Worm (Caenorhabditis elegans) whole organism, L1 larva: ENCODE data around the gene prx-6.

Experiments used
- C04F5.9 ChIP-seq: sonication (generic microtip); optimal IDR thresholded peaks from 2 replicates; lab custom pipeline; 2016; ENCODE audit warnings: missing genetic modification characterization, missing compliant biosample characterization
- C34B4.2 ChIP-seq: sonication (generic microtip); optimal IDR thresholded peaks from 2 replicates; lab custom pipeline; 2017; ENCODE audit warnings: mild to moderate bottlenecking, missing genetic modification characterization, missing compliant biosample characterization
- alr-1 ChIP-seq: fragments of 200-800 bp; sonication (Bioruptor generic); optimal IDR thresholded peaks from 2 replicates; lab custom pipeline; 2018; ENCODE audit warnings: borderline replicate concordance, mild to moderate bottlenecking, missing genetic modification characterization, missing compliant biosample characterization
- blmp-1 ChIP-seq: fragments of 150-350 bp; optimal IDR thresholded peaks from 2 replicates; lab custom pipeline; 2014; ENCODE audit warnings: missing biosample characterization, missing genetic modification characterization
- ceh-8 ChIP-seq: fragments of 200-800 bp; sonication (Bioruptor generic); optimal IDR thresholded peaks from 2 replicates; lab custom pipeline; 2018; ENCODE audit warnings: mild to moderate bottlenecking, missing genetic modification characterization, moderate library complexity, missing compliant biosample characterization
- ceh-88 ChIP-seq: fragments of 200-800 bp; sonication (Bioruptor generic); IDR thresholded peaks from 2 replicates; pipeline ENCODE4 v1.3.6; 2022; ENCODE audit warnings: missing genetic modification characterization, missing compliant biosample characterization
- dpl-1 ChIP-seq, 3 experiments: fragments of 150-350 bp in 2 of 3; sonication (generic microtip) in 1 of 3; optimal IDR thresholded peaks; 2 replicates each; lab custom pipeline; 2014 to 2017; ENCODE audit warnings: missing biosample characterization in 3 of 3, missing genetic modification characterization in 3 of 3, missing genetic modification reagents in 3 of 3
- efl-1 ChIP-seq, 4 experiments: fragments of 150-350 bp; optimal IDR thresholded peaks in 3 of 4; peaks in 1 of 4; 1 replicate in 1 of 4; 2 replicates in 3 of 4; lab custom pipeline; 2014; ENCODE audit warnings: missing biosample characterization in 2 of 4, missing genetic modification characterization in 2 of 4, missing genetic modification reagents in 2 of 4
- efl-3 ChIP-seq: fragments of 200-800 bp; sonication (Bioruptor generic); optimal IDR thresholded peaks from 2 replicates; lab custom pipeline; 2018; ENCODE audit warnings: mild to moderate bottlenecking, missing genetic modification characterization, missing compliant biosample characterization
- egl-13 ChIP-seq: sonication (generic microtip); optimal IDR thresholded peaks from 2 replicates; lab custom pipeline; 2016; ENCODE audit warnings: missing genotype, missing genetic modification reagents, missing genetic modification characterization, missing compliant biosample characterization
- egl-27 ChIP-seq, 2 experiments: fragments of 150-350 bp in 1 of 2; sonication (generic microtip); optimal IDR thresholded peaks; 3 replicates each; lab custom pipeline; 2017 to 2018; ENCODE audit warnings: missing biosample characterization in 2 of 2, missing genetic modification characterization in 2 of 2, missing genetic modification reagents in 2 of 2
- elt-2 ChIP-seq: sonication (generic microtip); optimal IDR thresholded peaks from 2 replicates; lab custom pipeline; 2016; ENCODE audit warnings: missing genetic modification characterization, mild to moderate bottlenecking, inconsistent platforms, missing compliant biosample characterization, missing genetic modification reagents
- elt-3 ChIP-seq, 6 experiments: fragments of 150-350 bp in 1 of 6; sonication (generic microtip); optimal IDR thresholded peaks; 2 replicates each; lab custom pipeline; 2017 to 2018; ENCODE audit warnings: missing biosample characterization in 6 of 6, missing genetic modification characterization in 6 of 6, inconsistent platforms in 1 of 6
- fkh-4 ChIP-seq: sonication (generic microtip); optimal IDR thresholded peaks from 2 replicates; lab custom pipeline; 2016; ENCODE audit warnings: missing compliant biosample characterization, missing genetic modification characterization, borderline replicate concordance
- fkh-8 ChIP-seq: sonication (generic microtip); optimal IDR thresholded peaks from 2 replicates; lab custom pipeline; 2016; ENCODE audit warnings: mild to moderate bottlenecking, missing genetic modification characterization, missing compliant biosample characterization
- fos-1 ChIP-seq: fragments of 150-350 bp; optimal IDR thresholded peaks from 2 replicates; lab custom pipeline; 2014; ENCODE audit warnings: missing biosample characterization, missing genetic modification characterization
- hlh-17 ChIP-seq: fragments of 200-800 bp; sonication (Bioruptor generic); optimal IDR thresholded peaks from 2 replicates; lab custom pipeline; 2018; ENCODE audit warnings: missing genetic modification characterization, mild to moderate bottlenecking, missing compliant biosample characterization, moderate library complexity, borderline replicate concordance
- jun-1 ChIP-seq: fragments of 150-350 bp; optimal IDR thresholded peaks from 2 replicates; lab custom pipeline; 2014; ENCODE audit warnings: missing biosample characterization, missing genetic modification reagents, missing genetic modification characterization
- lin-14 ChIP-seq: fragments of 200-800 bp; sonication (Bioruptor generic); optimal IDR thresholded peaks from 2 replicates; lab custom pipeline; 2018; ENCODE audit warnings: mild to moderate bottlenecking, missing genetic modification characterization, moderate library complexity, missing compliant biosample characterization
- lin-35 ChIP-seq, 2 experiments: fragments of 150-350 bp; optimal IDR thresholded peaks; 2 replicates each; lab custom pipeline; 2014; ENCODE audit warnings: missing biosample characterization in 2 of 2, missing genetic modification characterization in 2 of 2, missing genetic modification reagents in 2 of 2
- lin-39 ChIP-seq: fragments of 150-350 bp; optimal IDR thresholded peaks from 2 replicates; lab custom pipeline; 2014; ENCODE audit warnings: missing biosample characterization, missing genetic modification reagents, missing genetic modification characterization
- lir-3 ChIP-seq: sonication (generic microtip); optimal IDR thresholded peaks from 2 replicates; lab custom pipeline; 2016; ENCODE audit warnings: mild to moderate bottlenecking, missing genetic modification characterization, moderate library complexity, missing compliant biosample characterization; ENCODE audit not compliant: poor library complexity
- mab-9 ChIP-seq: fragments of 200-800 bp; sonication (Bioruptor generic); IDR thresholded peaks from 2 replicates; pipeline ENCODE4 v1.3.6; 2022; ENCODE audit warnings: missing genetic modification reagents, missing genetic modification characterization, missing compliant biosample characterization
- mef-2 ChIP-seq: fragments of 150-350 bp; optimal IDR thresholded peaks from 2 replicates; lab custom pipeline; 2014; ENCODE audit warnings: missing biosample characterization, missing genetic modification characterization
- mep-1 ChIP-seq: fragments of 150-350 bp; optimal IDR thresholded peaks from 2 replicates; lab custom pipeline; 2014; ENCODE audit warnings: missing biosample characterization, missing genetic modification characterization
- nhr-11 ChIP-seq: fragments of 150-350 bp; optimal IDR thresholded peaks from 2 replicates; lab custom pipeline; 2014; ENCODE audit warnings: missing biosample characterization, missing genetic modification characterization
- nhr-19 ChIP-seq: fragments of 200-800 bp; sonication (Bioruptor generic); conservative IDR thresholded peaks from 2 replicates; pipeline ENCODE4 v1.3.6; 2022; ENCODE audit warnings: missing genetic modification characterization, missing compliant biosample characterization
- nhr-20 ChIP-seq: sonication (generic microtip); optimal IDR thresholded peaks from 2 replicates; lab custom pipeline; 2016; ENCODE audit warnings: mild to moderate bottlenecking, missing genetic modification characterization, missing compliant biosample characterization
- nhr-71 ChIP-seq: sonication (generic microtip); optimal IDR thresholded peaks from 2 replicates; lab custom pipeline; 2016; ENCODE audit warnings: mild to moderate bottlenecking, missing genetic modification characterization, moderate library complexity, missing compliant biosample characterization
- nhr-77 ChIP-seq: fragments of 150-350 bp; optimal IDR thresholded peaks from 2 replicates; lab custom pipeline; 2014; ENCODE audit warnings: missing biosample characterization, missing genetic modification characterization
- nhr-85 ChIP-seq: sonication (generic microtip); peaks from one replicate; lab custom pipeline; 2016; ENCODE audit warnings: missing genetic modification characterization, inconsistent platforms, missing compliant biosample characterization
- nhr-90 ChIP-seq: sonication (generic microtip); optimal IDR thresholded peaks from 2 replicates; lab custom pipeline; 2016; ENCODE audit warnings: mild to moderate bottlenecking, missing genetic modification characterization, missing compliant biosample characterization; ENCODE audit not compliant: poor library complexity
- rnt-1 ChIP-seq: sonication (generic microtip); optimal IDR thresholded peaks from 2 replicates; lab custom pipeline; 2016; ENCODE audit warnings: mild to moderate bottlenecking, missing genetic modification characterization, moderate library complexity, missing compliant biosample characterization
- snu-23 ChIP-seq: sonication (generic microtip); optimal IDR thresholded peaks from 2 replicates; lab custom pipeline; 2016; ENCODE audit warnings: missing genetic modification characterization, missing compliant biosample characterization
- sox-4 ChIP-seq: sonication (generic microtip); optimal IDR thresholded peaks from 2 replicates; lab custom pipeline; 2016; ENCODE audit warnings: missing genetic modification characterization, missing compliant biosample characterization
- sup-37 ChIP-seq: fragments of 200-800 bp; sonication (Bioruptor generic); optimal IDR thresholded peaks from 2 replicates; lab custom pipeline; 2018; ENCODE audit warnings: mild to moderate bottlenecking, missing genetic modification characterization, missing compliant biosample characterization
- swsn-7 ChIP-seq: sonication (generic microtip); optimal IDR thresholded peaks from 2 replicates; lab custom pipeline; 2016; ENCODE audit warnings: missing genetic modification characterization, missing compliant biosample characterization
- tlp-1 ChIP-seq: fragments of 150-350 bp; optimal IDR thresholded peaks from 2 replicates; lab custom pipeline; 2014; ENCODE audit warnings: missing biosample characterization, missing genetic modification characterization
- unc-130 ChIP-seq: fragments of 150-350 bp; optimal IDR thresholded peaks from 2 replicates; lab custom pipeline; 2017; ENCODE audit warnings: missing biosample characterization, missing genetic modification characterization, inconsistent platforms
- unc-86 ChIP-seq: sonication (generic microtip); optimal IDR thresholded peaks from 2 replicates; lab custom pipeline; 2016; ENCODE audit warnings: missing genetic modification characterization, missing compliant biosample characterization
- unc-98 ChIP-seq: fragments of 200-800 bp; sonication (Bioruptor generic); IDR thresholded peaks from 2 replicates; pipeline ENCODE4 v1.3.6; 2022; ENCODE audit warnings: missing genetic modification characterization, missing compliant biosample characterization
- zag-1 ChIP-seq: fragments of 150-350 bp; optimal IDR thresholded peaks from 2 replicates; lab custom pipeline; 2014; ENCODE audit warnings: missing biosample characterization, missing genetic modification characterization

Gene prx-6

DNA sequence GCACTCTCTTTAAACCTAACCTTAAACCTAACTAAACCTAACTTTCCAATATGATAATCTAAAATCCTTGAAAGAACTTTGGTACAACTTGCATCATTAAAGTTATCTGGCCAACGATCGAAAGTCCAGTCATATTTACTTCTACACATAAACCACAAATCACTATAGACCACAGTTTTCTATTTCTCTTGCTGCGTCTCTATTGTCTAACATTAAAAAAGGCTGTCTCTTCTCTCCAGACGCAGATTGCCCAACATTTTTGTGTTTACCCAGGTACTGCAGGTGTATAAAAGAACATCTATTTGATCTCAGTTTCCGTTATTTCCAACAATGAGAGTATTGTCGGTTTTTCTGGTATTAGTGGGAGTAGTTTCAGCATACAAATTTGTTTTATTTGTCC lies 22.3 kb upstream of the prx-6 start, which contains the start of gene ugt-61:
ugt-61 (plus strand) TSS at position 233 of the 400 bp plus-strand sequence.
- TF ChIP-seq nhr-90 (tag; lab: Kevin White, UChicago): peak; percentile 21
- TF ChIP-seq nhr-20 (tag; lab: Kevin White, UChicago): peak; percentile 61
- peak; percentile 41 for TF ChIP-seq snu-23 (GFP tag; lab: Kevin White, UChicago)
- no peak for TF ChIP-seq ceh-8
- TF ChIP-seq mef-2 (tag; lab: Kevin White, UChicago): no peak
- TF ChIP-seq rnt-1 (tag; lab: Kevin White, UChicago): peak; percentile 22
- peak; percentile 33 for TF ChIP-seq blmp-1
- TF ChIP-seq nhr-85: peak; percentile 81
- peak in 1 of 2 experiments; percentile 10 for TF ChIP-seq efl-1 (optimal IDR thresholded peaks at IDR 0.05; lab: Kevin White, UChicago)
- TF ChIP-seq efl-1 (GFP tag; optimal IDR thresholded peaks at IDR 0.05 in 1 of 2; lab: Kevin White, UChicago): peak in 1 of 2 experiments; percentile 93
- TF ChIP-seq ceh-88 (GFP tag; lab: Robert Waterston, UW): no peak
- TF ChIP-seq swsn-7 (tag; lab: Kevin White, UChicago): no peak
- peak; percentile 29 for TF ChIP-seq nhr-77 (tag; lab: Kevin White, UChicago)
- TF ChIP-seq mep-1 (tag; lab: Kevin White, UChicago): peak; percentile 13
- TF ChIP-seq zag-1: no peak
- TF ChIP-seq dpl-1 (GFP tag; optimal IDR thresholded peaks at IDR 0.05; lab: Kevin White, UChicago): peak in 1 of 3 experiments; percentile 2
- peak in 1 of 6 experiments; percentile 9 for TF ChIP-seq elt-3 (tag; optimal IDR thresholded peaks at IDR 0.05; lab: Kevin White, UChicago)
- peak; percentile 73 for TF ChIP-seq lin-14
- peak in 1 of 2 experiments; percentile 15 for TF ChIP-seq lin-35 (GFP tag; optimal IDR thresholded peaks at IDR 0.05; lab: Kevin White, UChicago)

- no peak for TF ChIP-seq fkh-8 (tag; lab: Kevin White, UChicago)
- TF ChIP-seq jun-1: peak; percentile 18
- peak; percentile 62 for TF ChIP-seq elt-2 (tag; lab: Kevin White, UChicago)
- no peak for TF ChIP-seq sup-37 (GFP tag; lab: Kevin White, UChicago)
- TF ChIP-seq, all 84 proteins: peak for 2
Measured at ce11 chrV:4737727-4738126, 17.8 kb upstream of the prx-6 start, which contains the start of gene F39G3.2. TSS of gene F39G3.2 (plus strand) at chrV:4737831.

DNA sequence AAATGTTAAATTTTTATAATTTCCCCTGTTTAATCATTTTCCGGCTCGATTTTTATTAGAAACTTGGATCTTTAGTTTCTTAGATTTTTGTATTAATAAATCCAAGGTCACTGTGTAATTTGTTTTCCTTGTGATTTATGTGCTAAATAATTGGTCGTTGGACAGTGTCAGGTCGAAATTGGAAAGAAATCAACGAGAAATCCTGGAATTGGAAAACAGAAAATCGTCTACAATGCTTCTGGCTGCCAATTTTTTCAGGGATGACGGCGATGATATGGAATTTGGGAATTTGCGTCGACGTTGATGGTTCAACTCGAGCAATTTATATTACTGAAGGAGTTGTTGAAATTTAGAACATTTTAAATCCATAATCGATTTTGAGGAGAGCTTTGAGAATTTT lies 14.7 kb upstream of the prx-6 start:
- TF ChIP-seq alr-1 (tag; lab: Kevin White, UChicago) (no peak), unc-86 (tag; lab: Kevin White, UChicago) (no peak), C34B4.2 (tag; lab: Kevin White, UChicago) (no peak), C04F5.9 (tag; lab: Kevin White, UChicago) (no peak), mab-9 (GFP tag; lab: Robert Waterston, UW) (no peak), nhr-77 (tag; lab: Kevin White, UChicago) (no peak), lin-35 (GFP tag; optimal IDR thresholded peaks at IDR 0.05; lab: Kevin White, UChicago) (no peak), fkh-4 (tag; lab: Kevin White, UChicago) (no peak), ceh-88 (GFP tag; lab: Robert Waterston, UW) (no peak), hlh-17 (no peak), nhr-71 (tag; lab: Kevin White, UChicago) (no peak), efl-3 (GFP tag; lab: Kevin White, UChicago) (no peak), lir-3 (tag; lab: Kevin White, UChicago) (no peak), unc-130 (tag; lab: Kevin White, UChicago) (no peak), egl-13 (tag; lab: Kevin White, UChicago) (no peak)

- TF ChIP-seq zag-1 (no peak), egl-27 (tag; optimal IDR thresholded peaks at IDR 0.05; lab: Kevin White, UChicago) (no peak), sox-4 (tag; lab: Kevin White, UChicago) (no peak), unc-98 (GFP tag; lab: Robert Waterston, UW) (no peak), nhr-85 (no peak), nhr-11 (no peak), alr-1 (tag; lab: Kevin White, UChicago) (no peak), unc-130 (tag; lab: Kevin White, UChicago) (no peak), nhr-19 (GFP tag; lab: Robert Waterston, UW) (no peak), tlp-1 (tag; lab: Kevin White, UChicago) (no peak), fos-1 (tag; lab: Kevin White, UChicago) (no peak), lin-39 (no peak)
Measured at ce11 chrV:4733952-4734351, 14.1 kb upstream of the prx-6 start.
